Worm (Caenorhabditis elegans) whole organism, L4 larva: ENCODE data around the gene nhx-4.
"Not testable (repeated sequence)": the region's sequence is repeated elsewhere in the genome, so short reads cannot be mapped to it uniquely, and the experiment has no call there.

ENCODE experiments used
- D1046.2 ChIP-seq: fragments of 200-800 bp; sonication (Bioruptor generic); IDR thresholded peaks from 2 replicates; pipeline ENCODE4 v1.3.6; 2022; ENCODE audit warnings: missing genetic modification characterization, missing compliant biosample characterization
- F26F4.8 ChIP-seq: fragments of 200-800 bp; sonication (Bioruptor generic); conservative IDR thresholded peaks from 2 replicates; pipeline ENCODE4 v1.3.6; 2022; ENCODE audit warnings: missing genetic modification characterization, missing compliant biosample characterization
- F37D6.2 ChIP-seq: sonication (generic microtip); optimal IDR thresholded peaks from 2 replicates; lab custom pipeline; 2016; ENCODE audit warnings: mild to moderate bottlenecking, missing genetic modification characterization, missing compliant biosample characterization
- F44E2.7 ChIP-seq: fragments of 200-800 bp; sonication (Bioruptor generic); IDR thresholded peaks from 2 replicates; pipeline ENCODE4 v2.1.2; 2022; ENCODE audit warnings: missing genetic modification characterization, missing compliant biosample characterization
- R02D3.7 ChIP-seq: fragments of 150-350 bp; sonication (generic microtip); optimal IDR thresholded peaks from 3 replicates; lab custom pipeline; 2014; ENCODE audit warnings: missing biosample characterization, missing genetic modification characterization
- T26A8.4 ChIP-seq: fragments of 200-800 bp; sonication (Bioruptor generic); IDR thresholded peaks from 2 replicates; pipeline ENCODE4 v1.3.6; 2022; ENCODE audit warnings: missing genetic modification characterization, missing compliant biosample characterization
- Y48G9A.11 ChIP-seq: fragments of 200-800 bp; sonication (Bioruptor generic); IDR thresholded peaks from 2 replicates; pipeline ENCODE4 v1.3.6; 2022; ENCODE audit warnings: missing genetic modification reagents, missing genetic modification characterization, missing compliant biosample characterization
- ZK337.2 ChIP-seq: fragments of 200-800 bp; sonication (Bioruptor generic); IDR thresholded peaks from 2 replicates; pipeline ENCODE4 v1.3.6; 2022; ENCODE audit warnings: missing genetic modification reagents, missing genetic modification characterization, missing compliant biosample characterization
- attf-4 ChIP-seq: sonication (generic microtip); optimal IDR thresholded peaks from 3 replicates; lab custom pipeline; 2017; ENCODE audit warnings: missing biosample characterization, missing genetic modification characterization
- daf-16 ChIP-seq, 3 experiments: sonication (generic microtip); optimal IDR thresholded peaks; 2 replicates each; lab custom pipeline; 2016 to 2017; ENCODE audit warnings: missing genetic modification characterization in 3 of 3, missing genetic modification reagents in 3 of 3, mild to moderate bottlenecking in 2 of 3, missing compliant biosample characterization in 2 of 3, missing biosample characterization in 1 of 3, moderate library complexity in 1 of 3
- daf-8 ChIP-seq: fragments of 200-800 bp; sonication (Bioruptor generic); IDR thresholded peaks from 2 replicates; pipeline ENCODE4 v1.3.6; 2022; ENCODE audit warnings: missing genetic modification characterization, missing compliant biosample characterization
- dmd-6 ChIP-seq: fragments of 200-800 bp; sonication (Bioruptor generic); IDR thresholded peaks from 2 replicates; pipeline ENCODE4 v1.3.6; 2022; ENCODE audit warnings: missing genetic modification reagents, missing genetic modification characterization, missing compliant biosample characterization
- dmd-9 ChIP-seq: fragments of 200-800 bp; sonication (Bioruptor generic); IDR thresholded peaks from 2 replicates; pipeline ENCODE4 v1.3.6; 2022; ENCODE audit warnings: missing genetic modification reagents, missing genetic modification characterization, missing compliant biosample characterization
- dpl-1 ChIP-seq: fragments of 150-350 bp; optimal IDR thresholded peaks from 2 replicates; lab custom pipeline; 2014; ENCODE audit warnings: missing biosample characterization, missing genetic modification reagents, missing genetic modification characterization
- duxl-1 ChIP-seq: sonication (generic microtip); optimal IDR thresholded peaks from 2 replicates; lab custom pipeline; 2016; ENCODE audit warnings: mild to moderate bottlenecking, missing genetic modification characterization, moderate library complexity, missing compliant biosample characterization; ENCODE audit not compliant: poor library complexity
- egl-27 ChIP-seq: sonication (generic microtip); optimal IDR thresholded peaks from 3 replicates; lab custom pipeline; 2017; ENCODE audit warnings: missing biosample characterization, missing genetic modification reagents, missing genetic modification characterization
- fos-1 ChIP-seq: fragments of 150-350 bp; optimal IDR thresholded peaks from 2 replicates; lab custom pipeline; 2014; ENCODE audit warnings: missing biosample characterization, missing genetic modification characterization
- lin-29 ChIP-seq: fragments of 200-800 bp; sonication (Bioruptor generic); IDR thresholded peaks from 2 replicates; pipeline ENCODE4 v1.3.6; 2022; ENCODE audit warnings: missing genetic modification reagents, missing genetic modification characterization, missing compliant biosample characterization
- lir-3 ChIP-seq: sonication (generic microtip); optimal IDR thresholded peaks from 2 replicates; lab custom pipeline; 2016; ENCODE audit warnings: mild to moderate bottlenecking, missing genetic modification characterization, missing compliant biosample characterization
- madf-9 ChIP-seq: fragments of 200-800 bp; sonication (Bioruptor generic); conservative IDR thresholded peaks from 2 replicates; pipeline ENCODE4 v1.3.6; 2022; ENCODE audit warnings: missing genetic modification reagents, missing genetic modification characterization, missing compliant biosample characterization
- mxl-2 ChIP-seq: fragments of 200-800 bp; sonication (Bioruptor generic); conservative IDR thresholded peaks from 2 replicates; pipeline ENCODE4 v1.3.6; 2022; ENCODE audit warnings: missing genetic modification reagents, missing genetic modification characterization, missing compliant biosample characterization
- nhr-102 ChIP-seq: sonication (generic microtip); optimal IDR thresholded peaks from 2 replicates; lab custom pipeline; 2016; ENCODE audit warnings: mild to moderate bottlenecking, missing genetic modification characterization, moderate library complexity, missing compliant biosample characterization
- nhr-11 ChIP-seq: fragments of 150-350 bp; optimal IDR thresholded peaks from 2 replicates; lab custom pipeline; 2014; ENCODE audit warnings: missing biosample characterization, missing genetic modification characterization
- nhr-111 ChIP-seq: fragments of 200-800 bp; sonication (Bioruptor generic); optimal IDR thresholded peaks from 2 replicates; lab custom pipeline; 2018; ENCODE audit warnings: mild to moderate bottlenecking, missing genetic modification characterization, missing compliant biosample characterization
- nhr-41 ChIP-seq: fragments of 200-800 bp; sonication (Bioruptor generic); IDR thresholded peaks from 2 replicates; pipeline ENCODE4 v1.3.6; 2022; ENCODE audit warnings: missing genetic modification reagents, missing genetic modification characterization, missing compliant biosample characterization
- nhr-42 ChIP-seq: fragments of 200-800 bp; sonication (Bioruptor generic); IDR thresholded peaks from 2 replicates; pipeline ENCODE4 v1.3.6; 2022; ENCODE audit warnings: missing genetic modification characterization, missing compliant biosample characterization
- nhr-76 ChIP-seq: fragments of 150-350 bp; optimal IDR thresholded peaks from 2 replicates; lab custom pipeline; 2014; ENCODE audit warnings: missing biosample characterization, missing genetic modification characterization
- pha-4 ChIP-seq, 2 experiments: fragments of 150-350 bp in 1 of 2; fragments of 200-800 bp in 1 of 2; sonication (Bioruptor generic) in 1 of 2; IDR thresholded peaks in 1 of 2; optimal IDR thresholded peaks in 1 of 2; 2 replicates each; pipeline versions ENCODE4 v1.3.6 to Lab custom; 2014 to 2022; ENCODE audit warnings: missing genetic modification characterization in 2 of 2, missing genetic modification reagents in 2 of 2, missing biosample characterization in 1 of 2, missing compliant biosample characterization in 1 of 2
- php-3 ChIP-seq: fragments of 200-800 bp; sonication (Bioruptor generic); IDR thresholded peaks from 2 replicates; pipeline ENCODE4 v1.3.6; 2022; ENCODE audit warnings: missing genetic modification reagents, missing genetic modification characterization, missing compliant biosample characterization
- skn-1 ChIP-seq: fragments of 150-350 bp; optimal IDR thresholded peaks from 2 replicates; lab custom pipeline; 2014; ENCODE audit warnings: missing biosample characterization, missing genetic modification characterization
- snpc-4 ChIP-seq: fragments of 150-350 bp; optimal IDR thresholded peaks from 2 replicates; lab custom pipeline; 2014; ENCODE audit warnings: missing biosample characterization, missing genetic modification characterization
- spr-3 ChIP-seq: fragments of 200-800 bp; sonication (Bioruptor generic); optimal IDR thresholded peaks from 2 replicates; lab custom pipeline; 2018; ENCODE audit warnings: mild to moderate bottlenecking, missing genetic modification characterization, missing compliant biosample characterization
- tag-97 ChIP-seq: fragments of 200-800 bp; sonication (Bioruptor generic); IDR thresholded peaks from 2 replicates; pipeline ENCODE4 v1.3.6; 2022; ENCODE audit warnings: missing genetic modification characterization, missing compliant biosample characterization
- tra-1 ChIP-seq: fragments of 200-800 bp; sonication (Bioruptor generic); IDR thresholded peaks from 2 replicates; pipeline ENCODE4 v1.3.6; 2022; ENCODE audit warnings: missing genetic modification reagents, missing genetic modification characterization, missing compliant biosample characterization
- unc-130 ChIP-seq: sonication (generic microtip); optimal IDR thresholded peaks from 2 replicates; lab custom pipeline; 2016; ENCODE audit warnings: missing genetic modification reagents, missing genetic modification characterization, missing compliant biosample characterization
- unc-39 ChIP-seq: sonication (generic microtip); optimal IDR thresholded peaks from 2 replicates; lab custom pipeline; 2017; ENCODE audit warnings: missing biosample characterization, missing genetic modification characterization
- unc-62 ChIP-seq, 3 experiments: fragments of 150-350 bp in 1 of 3; sonication (generic microtip); optimal IDR thresholded peaks in 2 of 3; peaks in 1 of 3; 1 replicate in 1 of 3; 2 replicates in 2 of 3; lab custom pipeline; 2014 to 2017; ENCODE audit warnings: missing biosample characterization in 3 of 3, missing genetic modification characterization in 3 of 3, missing genetic modification reagents in 3 of 3, missing genotype in 1 of 3
- zip-11 ChIP-seq: fragments of 200-800 bp; sonication (Bioruptor generic); IDR thresholded peaks from 2 replicates; pipeline ENCODE4 v1.3.6; 2022; ENCODE audit warnings: missing genetic modification characterization, missing compliant biosample characterization

nhx-4 gene

ce11 chrX:6867707-6868106 is 46.4 kb upstream of the nhx-4 start (continued):
- TF ChIP-seq unc-39 (no peak), skn-1 (no peak), Y48G9A.11 (GFP tag; lab: Robert Waterston, UW) (peak; percentile 73), nhr-102 (tag; lab: Kevin White, UChicago) (peak; percentile 66), F37D6.2 (tag; lab: Kevin White, UChicago) (no peak), nhr-11 (tag; lab: Kevin White, UChicago) (no peak), egl-27 (tag; lab: Kevin White, UChicago) (no peak), nhr-42 (GFP tag; lab: Robert Waterston, UW) (peak; percentile 69), unc-62 (GFP tag; optimal IDR thresholded peaks at IDR 0.05 in 1 of 2; lab: Kevin White, UChicago) (peak in 1 of 2 experiments; percentile 53), unc-62 (tag; optimal IDR thresholded peaks at IDR 0.05; lab: Kevin White, UChicago) (no peak), tra-1 (GFP tag; lab: Robert Waterston, UW) (peak; percentile 72), nhr-76 (no peak), R02D3.7 (peak; percentile 2), fos-1 (tag; lab: Kevin White, UChicago) (no peak), spr-3 (GFP tag; lab: Kevin White, UChicago) (peak; percentile 67), tag-97 (no peak), dmd-6 (GFP tag; lab: Robert Waterston, UW) (peak; percentile 68), daf-16 (GFP tag; optimal IDR thresholded peaks at IDR 0.05; lab: Kevin White, UChicago) (peak; percentile 73 to 96), daf-16 (tag; optimal IDR thresholded peaks at IDR 0.05; lab: Kevin White, UChicago) (peak; percentile 82), T26A8.4 (GFP tag; lab: Robert Waterston, UW) (peak; percentile 85), daf-8 (0 out of 2 replicates have a peak, but pooled peaks have one; percentile 33), dpl-1 (GFP tag; lab: Kevin White, UChicago) (no peak), unc-130 (no peak), snpc-4 (tag; lab: Kevin White, UChicago) (no peak), attf-4 (no peak), lir-3 (tag; lab: Kevin White, UChicago) (peak; percentile 81), pha-4 (GFP tag; IDR thresholded peaks at IDR 0.05; lab: Robert Waterston, UW) (peak; percentile 91), pha-4 (tag; optimal IDR thresholded peaks at IDR 0.05; lab: Kevin White, UChicago) (no peak), F44E2.7 (GFP tag; lab: Robert Waterston, UW) (peak; percentile 81; the same call in 1 of the 2 replicates), nhr-41 (GFP tag; lab: Robert Waterston, UW) (peak; percentile 90), D1046.2 (GFP tag; lab: Robert Waterston, UW) (peak; percentile 47; the same call in 1 of the 2 replicates), F26F4.8 (GFP tag; lab: Robert Waterston, UW) (peak; percentile 85), dmd-9 (GFP tag; lab: Robert Waterston, UW) (peak; percentile 69; the same call in 1 of the 2 replicates), lin-29 (0 out of 2 replicates have a peak, but pooled peaks have one; percentile 39), ZK337.2 (0 out of 2 replicates have a peak, but pooled peaks have one; percentile 4), nhr-111 (GFP tag; lab: Kevin White, UChicago) (peak; percentile 88), mxl-2 (GFP tag; lab: Robert Waterston, UW) (peak; percentile 69), madf-9 (GFP tag; lab: Robert Waterston, UW) (peak; percentile 90)

- TF ChIP-seq zip-11 (GFP tag; lab: Robert Waterston, UW); duxl-1; php-3 (GFP tag; lab: Robert Waterston, UW): not testable (repeated sequence)
These were observed 45.4 kb upstream of the nhx-4 start, which contains the start of gene C53B7.6 for ce11 chrX:6868669-6869068. Gene C53B7.6, minus strand, starts transcription at chrX:6868769.
